Fruit fly (Drosophila melanogaster) whole organism, embryonic: ENCODE data around the gene JMJD5.
A peak's percentile ranks its signal among the peaks of the same experiment; 100 is the strongest.

ENCODE experiments used
- CG11456 ChIP-seq: fragments of 200-800 bp; sonication (Bioruptor generic); IDR thresholded peaks from 3 replicates; pipeline ENCODE4 v1.3.6; 2022; ENCODE audit warnings: missing biosample characterization, missing genetic modification characterization
- CG11696 ChIP-seq: fragments of 200-800 bp; sonication (Bioruptor generic); IDR thresholded peaks from 2 replicates; pipeline ENCODE4 v1.3.6; 2022; ENCODE audit warnings: missing biosample characterization, missing genetic modification characterization
- CG12299 ChIP-seq: fragments of 200-800 bp; sonication (Bioruptor generic); optimal IDR thresholded peaks from 2 replicates; lab custom pipeline; 2018; ENCODE audit warnings: missing biosample characterization, mild to moderate bottlenecking, missing genetic modification characterization
- CG13624 ChIP-seq: fragments of 200-800 bp; sonication (Bioruptor generic); optimal IDR thresholded peaks from 2 replicates; lab custom pipeline; 2016; ENCODE audit warnings: missing biosample characterization, missing genetic modification characterization
- CG15011 ChIP-seq: fragments of 200-800 bp; sonication (Bioruptor generic); optimal IDR thresholded peaks from 3 replicates; lab custom pipeline; 2018; ENCODE audit warnings: missing biosample characterization, mild to moderate bottlenecking, missing genetic modification characterization
- CG15269 ChIP-seq: fragments of 200-800 bp; sonication (Bioruptor generic); optimal IDR thresholded peaks from 2 replicates; lab custom pipeline; 2018; ENCODE audit warnings: missing biosample characterization, mild to moderate bottlenecking, missing genetic modification characterization, moderate library complexity
- CG1603 ChIP-seq: fragments of 200-800 bp; sonication (Bioruptor generic); optimal IDR thresholded peaks from 2 replicates; lab custom pipeline; 2019; ENCODE audit warnings: missing biosample characterization, mild to moderate bottlenecking, missing genetic modification characterization, moderate library complexity
- CG18262 ChIP-seq: fragments of 200-800 bp; optimal IDR thresholded peaks from 3 replicates; lab custom pipeline; 2019; ENCODE audit warnings: missing biosample characterization, mild to moderate bottlenecking, missing genetic modification characterization, moderate library complexity
- CG2116 ChIP-seq: fragments of 200-800 bp; sonication (Bioruptor generic); optimal IDR thresholded peaks from 3 replicates; lab custom pipeline; 2018; ENCODE audit warnings: missing biosample characterization, mild to moderate bottlenecking, missing genetic modification characterization
- CG2120 ChIP-seq: fragments of 200-800 bp; sonication (Bioruptor generic); optimal IDR thresholded peaks from 3 replicates; lab custom pipeline; 2016; ENCODE audit warnings: missing biosample characterization, missing genetic modification characterization
- CG2875 ChIP-seq: fragments of 200-800 bp; sonication (Bioruptor generic); optimal IDR thresholded peaks from 2 replicates; lab custom pipeline; 2017; ENCODE audit warnings: missing biosample characterization, mild to moderate bottlenecking, missing genetic modification characterization, missing genetic modification reagents
- CG2889 ChIP-seq: fragments of 200-800 bp; sonication (Bioruptor generic); IDR thresholded peaks from 3 replicates; pipeline ENCODE4 v1.3.6; 2022; ENCODE audit warnings: missing biosample characterization, missing genetic modification characterization
- CG31388 ChIP-seq: fragments of 200-800 bp; sonication (Bioruptor generic); optimal IDR thresholded peaks from 2 replicates; lab custom pipeline; 2016; ENCODE audit warnings: missing biosample characterization, missing genetic modification characterization
- CG32767 ChIP-seq: fragments of 200-800 bp; sonication (Bioruptor generic); IDR thresholded peaks from 2 replicates; pipeline ENCODE4 v1.3.6; 2022; ENCODE audit warnings: missing biosample characterization, missing genetic modification characterization
- CG3281 ChIP-seq: fragments of 200-800 bp; sonication (Bioruptor generic); optimal IDR thresholded peaks from 3 replicates; lab custom pipeline; 2017; ENCODE audit warnings: missing biosample characterization, mild to moderate bottlenecking, missing genetic modification characterization
- CG33557 ChIP-seq: fragments of 200-800 bp; sonication (Bioruptor generic); optimal IDR thresholded peaks from 2 replicates; lab custom pipeline; 2019; ENCODE audit warnings: missing biosample characterization, mild to moderate bottlenecking, missing genetic modification characterization, moderate library complexity
- CG4328 ChIP-seq: fragments of 200-800 bp; sonication (Bioruptor generic); optimal IDR thresholded peaks from 3 replicates; lab custom pipeline; 2017; ENCODE audit warnings: missing biosample characterization, missing genetic modification reagents, missing genetic modification characterization
- CG4820 ChIP-seq: fragments of 200-800 bp; sonication (Bioruptor generic); optimal IDR thresholded peaks from 3 replicates; lab custom pipeline; 2016; ENCODE audit warnings: missing biosample characterization, missing genetic modification characterization
- CG5245 ChIP-seq: fragments of 200-800 bp; sonication (Bioruptor generic); optimal IDR thresholded peaks from 3 replicates; lab custom pipeline; 2016; ENCODE audit warnings: missing biosample characterization, missing genetic modification characterization
- CG6689 ChIP-seq: fragments of 200-800 bp; sonication (Bioruptor generic); IDR thresholded peaks from 2 replicates; pipeline ENCODE4 v1.3.6; 2022; ENCODE audit warnings: missing biosample characterization, missing genetic modification characterization
- CG7786 ChIP-seq: fragments of 200-800 bp; sonication (Bioruptor generic); optimal IDR thresholded peaks from 2 replicates; lab custom pipeline; 2016; ENCODE audit warnings: missing biosample characterization, missing genetic modification characterization
- CG7839 ChIP-seq: fragments of 200-800 bp; sonication (Bioruptor generic); optimal IDR thresholded peaks from 3 replicates; lab custom pipeline; 2018; ENCODE audit warnings: missing biosample characterization, mild to moderate bottlenecking, missing genetic modification characterization, moderate library complexity
- CG7963 ChIP-seq: fragments of 200-800 bp; sonication (Bioruptor generic); IDR thresholded peaks from 3 replicates; pipeline ENCODE4 v1.3.6; 2022; ENCODE audit warnings: missing biosample characterization, missing genetic modification characterization; ENCODE audit not compliant: partially characterized antibody
- CG8290 ChIP-seq, 3 experiments: fragments of 200-800 bp; sonication (Bioruptor generic); optimal IDR thresholded peaks; 2 replicates each; lab custom pipeline; 2016 to 2019; ENCODE audit warnings: missing biosample characterization in 3 of 3, missing genetic modification characterization in 3 of 3, mild to moderate bottlenecking in 2 of 3, moderate library complexity in 1 of 3
- CG8478 ChIP-seq: fragments of >200 bp; optimal IDR thresholded peaks from 2 replicates; lab custom pipeline; 2018
- D19A ChIP-seq: fragments of 200-800 bp; optimal IDR thresholded peaks from 3 replicates; lab custom pipeline; 2019; ENCODE audit warnings: missing biosample characterization, mild to moderate bottlenecking, missing genetic modification characterization, moderate library complexity
- Dbx ChIP-seq: fragments of 200-800 bp; sonication (Bioruptor generic); IDR thresholded peaks from 3 replicates; pipeline ENCODE4 v1.3.6; 2022; ENCODE audit warnings: missing biosample characterization, missing genetic modification characterization
- ERR ChIP-seq: fragments of 200-800 bp; sonication (Bioruptor generic); optimal IDR thresholded peaks from 2 replicates; lab custom pipeline; 2016; ENCODE audit warnings: missing biosample characterization, missing genetic modification characterization
- Eip74EF ChIP-seq, 2 experiments: fragments of 200-800 bp in 1 of 2; fragments of >200 bp in 1 of 2; sonication (Bioruptor generic) in 1 of 2; optimal IDR thresholded peaks; 2 replicates each; lab custom pipeline; 2017 to 2019; ENCODE audit warnings: missing biosample characterization in 2 of 2, missing genetic modification characterization in 2 of 2, mild to moderate bottlenecking in 1 of 2, moderate library complexity in 1 of 2
- Gsc ChIP-seq: fragments of 200-800 bp; sonication (Bioruptor generic); IDR thresholded peaks from 2 replicates; pipeline ENCODE4 v1.3.6; 2022; ENCODE audit warnings: missing biosample characterization, missing genetic modification characterization
- Gug ChIP-seq: fragments of 200-800 bp; sonication (Bioruptor generic); IDR thresholded peaks from 4 replicates; pipeline ENCODE4 v1.3.6; 2022; ENCODE audit warnings: missing biosample characterization, missing genetic modification characterization
- Hmr ChIP-seq: fragments of 200-800 bp; sonication (Bioruptor generic); optimal IDR thresholded peaks from 3 replicates; lab custom pipeline; 2017; ENCODE audit warnings: mild to moderate bottlenecking, missing biosample characterization, missing genetic modification reagents, missing genetic modification characterization
- Nf-YA ChIP-seq: fragments of 200-800 bp; sonication (Bioruptor generic); IDR thresholded peaks from 2 replicates; pipeline ENCODE4 v1.3.6; 2022; ENCODE audit warnings: missing biosample characterization, missing genetic modification characterization
- Pdp1 ChIP-seq, 2 experiments: fragments of 200-800 bp; sonication (Bioruptor generic); optimal IDR thresholded peaks; 3 replicates each; lab custom pipeline; 2016; ENCODE audit warnings: missing biosample characterization in 2 of 2, missing genetic modification characterization in 2 of 2, mild to moderate bottlenecking in 1 of 2, moderate library complexity in 1 of 2
- Ssrp ChIP-seq: fragments of 200-800 bp; sonication (Bioruptor generic); optimal IDR thresholded peaks from 2 replicates; lab custom pipeline; 2018; ENCODE audit warnings: missing biosample characterization, mild to moderate bottlenecking, missing genetic modification characterization, moderate library complexity
- ara ChIP-seq: fragments of 200-800 bp; sonication (Bioruptor generic); IDR thresholded peaks from 2 replicates; pipeline ENCODE4 v1.3.6; 2022; ENCODE audit warnings: missing biosample characterization, missing genetic modification characterization
- bcd ChIP-seq: fragments of 200-800 bp; sonication (Bioruptor generic); optimal IDR thresholded peaks from 2 replicates; lab custom pipeline; 2017; ENCODE audit warnings: missing biosample characterization, mild to moderate bottlenecking, missing genetic modification characterization
- cato ChIP-seq: fragments of 200-800 bp; sonication (Bioruptor generic); optimal IDR thresholded peaks from 2 replicates; lab custom pipeline; 2016; ENCODE audit warnings: missing biosample characterization, missing genetic modification characterization, borderline replicate concordance
- disco-r ChIP-seq: fragments of 200-800 bp; sonication (Bioruptor generic); optimal IDR thresholded peaks from 2 replicates; lab custom pipeline; 2016; ENCODE audit warnings: missing biosample characterization, missing genetic modification characterization
- dmrt11E ChIP-seq: fragments of 200-800 bp; sonication (Bioruptor generic); optimal IDR thresholded peaks from 3 replicates; lab custom pipeline; 2018; ENCODE audit warnings: missing biosample characterization, mild to moderate bottlenecking, missing genetic modification characterization, moderate library complexity
- gce ChIP-seq: fragments of 200-800 bp; sonication (Bioruptor generic); IDR thresholded peaks from 3 replicates; pipeline ENCODE4 v1.3.6; 2022; ENCODE audit warnings: missing biosample characterization, missing genetic modification characterization
- gcm ChIP-seq: fragments of 200-800 bp; sonication (Bioruptor generic); optimal IDR thresholded peaks from 2 replicates; lab custom pipeline; 2019; ENCODE audit warnings: missing biosample characterization, mild to moderate bottlenecking, missing genetic modification characterization, moderate library complexity
- gfzf ChIP-seq: fragments of 200-800 bp; sonication (Bioruptor generic); optimal IDR thresholded peaks from 2 replicates; lab custom pipeline; 2016; ENCODE audit warnings: missing biosample characterization, mild to moderate bottlenecking, missing genetic modification characterization, moderate library complexity
- gt ChIP-seq: fragments of 200-800 bp; sonication (Bioruptor generic); IDR thresholded peaks from 2 replicates; pipeline ENCODE4 v1.3.6; 2022; ENCODE audit warnings: missing biosample characterization, missing genetic modification characterization
- mam ChIP-seq: fragments of 200-800 bp; sonication (Bioruptor generic); optimal IDR thresholded peaks from 3 replicates; lab custom pipeline; 2016; ENCODE audit warnings: missing biosample characterization, missing genetic modification characterization
- nerfin-1 ChIP-seq: fragments of 200-800 bp; sonication (Bioruptor generic); optimal IDR thresholded peaks from 3 replicates; lab custom pipeline; 2019; ENCODE audit warnings: missing biosample characterization, mild to moderate bottlenecking, missing genetic modification characterization, moderate library complexity
- pan ChIP-seq, 4 experiments: fragments of >200 bp in 3 of 4; fragments of 200-800 bp in 1 of 4; sonication (Bioruptor generic) in 1 of 4; optimal IDR thresholded peaks in 3 of 4; IDR thresholded peaks in 1 of 4; 2 replicates each; pipeline versions ENCODE4 v1.3.6 to Lab custom; 2017 to 2022; ENCODE audit warnings: missing biosample characterization in 2 of 4, missing genetic modification characterization in 2 of 4, mixed read lengths in 1 of 4
- seq ChIP-seq: fragments of 200-800 bp; sonication (Bioruptor generic); IDR thresholded peaks from 2 replicates; pipeline ENCODE4 v1.3.6; 2022; ENCODE audit warnings: missing biosample characterization, missing genetic modification characterization
- slp2 ChIP-seq: fragments of 200-800 bp; sonication (Bioruptor generic); optimal IDR thresholded peaks from 2 replicates; lab custom pipeline; 2016; ENCODE audit warnings: missing biosample characterization, missing genetic modification characterization

The JMJD5 gene

dm6 chr3L:802700-803273, 38.4 kb downstream of the JMJD5 start (continued):
- TF ChIP-seq CG4820 (GFP tag; lab: Kevin White, UChicago) = peak; percentile 88
- peak; percentile 87 for TF ChIP-seq CG12299
- TF ChIP-seq CG8290 (GFP tag; optimal IDR thresholded peaks at IDR 0.05; lab: Kevin White, UChicago) = peak; percentile 82
- TF ChIP-seq CG8290 (tag; optimal IDR thresholded peaks at IDR 0.05; lab: Kevin White, UChicago) = peak; percentile 25 to 98
- peak; percentile 76 for TF ChIP-seq CG15011 (GFP tag; lab: Kevin White, UChicago)
- TF ChIP-seq gfzf = no peak
- peak; percentile 85 for TF ChIP-seq gcm
- peak; percentile 85 for TF ChIP-seq bcd (GFP tag; lab: Kevin White, UChicago)
- TF ChIP-seq CG18262 (tag; lab: Kevin White, UChicago) = peak; percentile 80
- TF ChIP-seq CG31388 (GFP tag; lab: Kevin White, UChicago) = peak; percentile 55
- peak; percentile 77 for TF ChIP-seq CG2889 (GFP tag; lab: Robert Waterston, UW)
- TF ChIP-seq Dbx (GFP tag; lab: Robert Waterston, UW) = peak; percentile 91
- TF ChIP-seq CG2875 (GFP tag; lab: Kevin White, UChicago) = peak; percentile 83
- TF ChIP-seq dmrt11E = peak; percentile 77
- TF ChIP-seq CG7839 (tag; lab: Kevin White, UChicago) = peak; percentile 89
- peak in 1 of 2 experiments; percentile 56 for TF ChIP-seq Eip74EF (GFP tag; optimal IDR thresholded peaks at IDR 0.05; lab: Kevin White, UChicago)
- peak; percentile 82 for TF ChIP-seq CG13624 (GFP tag; lab: Kevin White, UChicago)
- TF ChIP-seq CG8478 (lab: Kevin White, UChicago) = no peak
- TF ChIP-seq gt = peak; percentile 72
- TF ChIP-seq CG15269 (tag; lab: Kevin White, UChicago) = peak; percentile 87
- peak; percentile 79 for TF ChIP-seq Ssrp (tag; lab: Kevin White, UChicago)
- TF ChIP-seq D19A = peak; percentile 73
- TF ChIP-seq pan (optimal IDR thresholded peaks at IDR 0.05; lab: Kevin White, UChicago) = no peak
- TF ChIP-seq pan (GFP tag; optimal IDR thresholded peaks at IDR 0.05 in 1 of 2, IDR thresholded peaks at IDR 0.05 in 1 of 2) = peak in 1 of 2 experiments; percentile 92
- TF ChIP-seq cato = peak; percentile 70
- peak; percentile 89 for TF ChIP-seq CG5245
- TF ChIP-seq CG32767 (GFP tag; lab: Robert Waterston, UW) = peak; percentile 80
- TF ChIP-seq CG1603 = peak; percentile 96
- TF ChIP-seq CG2120 (GFP tag; lab: Kevin White, UChicago) = peak; percentile 90
- peak; percentile 89 for TF ChIP-seq seq (GFP tag; lab: Robert Waterston, UW)
- TF ChIP-seq CG3281 (GFP tag; lab: Kevin White, UChicago) = peak; percentile 79
- no peak for TF ChIP-seq CG7963 (GFP tag; lab: Robert Waterston, UW)
- TF ChIP-seq Gsc = peak; percentile 77
- peak; percentile 37 for TF ChIP-seq CG4328
- TF ChIP-seq gce (GFP tag; lab: Robert Waterston, UW) = peak; percentile 88
- peak; percentile 92 for TF ChIP-seq Hmr (GFP tag; lab: Kevin White, UChicago)
- peak; percentile 71 for TF ChIP-seq CG33557
- peak; percentile 87 for TF ChIP-seq ERR (GFP tag; lab: Kevin White, UChicago)
- TF ChIP-seq CG7786 (GFP tag; lab: Kevin White, UChicago) = peak; percentile 81
- TF ChIP-seq CG2116 (GFP tag; lab: Kevin White, UChicago) = peak; percentile 36
- TF ChIP-seq Pdp1 (GFP tag; optimal IDR thresholded peaks at IDR 0.05; lab: Kevin White, UChicago) = peak; percentile 82 to 89
- TF ChIP-seq CG11696 = peak; percentile 78
- TF ChIP-seq disco-r = peak; percentile 85
- TF ChIP-seq nerfin-1 (tag; lab: Kevin White, UChicago) = peak; percentile 79
- TF ChIP-seq Nf-YA (GFP tag; lab: Robert Waterston, UW) = peak; percentile 77
- peak; percentile 91 for TF ChIP-seq CG6689 (GFP tag; lab: Robert Waterston, UW)
- peak; percentile 94 for TF ChIP-seq CG11456 (GFP tag; lab: Robert Waterston, UW)
- TF ChIP-seq Gug = peak; percentile 94
- peak; percentile 87 for TF ChIP-seq slp2 (GFP tag; lab: Kevin White, UChicago)
- TF ChIP-seq mam (GFP tag; lab: Kevin White, UChicago) = peak; percentile 93
- peak; percentile 94 for TF ChIP-seq ara (GFP tag; lab: Robert Waterston, UW)
